Worm (Caenorhabditis elegans): Measurements from ENCODE around the gene T08D10.5.

The T08D10.5 gene

ce11 chrX:11934933-11935332, 22.4 kb upstream of the T08D10.5 start (continued):
- TF ChIP-seq snpc-4 (GFP tag; optimal IDR thresholded peaks at IDR 0.05), result peak; percentile 33
- peak in 3 of 4 experiments; percentile 20 to 75 (median 61) for TF ChIP-seq snpc-4 (tag; optimal IDR thresholded peaks at IDR 0.05)
- peak; percentile 43 for TF ChIP-seq attf-5 (GFP tag; optimal IDR thresholded peaks at IDR 0.05)
- TF ChIP-seq ceh-91 (GFP tag; IDR thresholded peaks at IDR 0.05), result no peak
- no peak for TF ChIP-seq lin-35 (GFP tag; optimal IDR thresholded peaks at IDR 0.05)
- no peak for TF ChIP-seq F57C9.4 (tag; optimal IDR thresholded peaks at IDR 0.05)
- TF ChIP-seq nhr-179 (tag; optimal IDR thresholded peaks at IDR 0.05), result peak; percentile 39
- TF ChIP-seq ZK185.1 (tag; optimal IDR thresholded peaks at IDR 0.05; ENCODE audit: poor library complexity, severe bottlenecking), result peak; percentile 93
- TF ChIP-seq hmg-1.2 (GFP tag; IDR thresholded peaks at IDR 0.05), result peak; percentile 82

- TF ChIP-seq let-607 (tag; optimal IDR thresholded peaks at IDR 0.05) (peak; percentile 55 to 93), B0336.3 (GFP tag; IDR thresholded peaks at IDR 0.05) (peak; percentile 99), C17E4.6 (GFP tag; IDR thresholded peaks at IDR 0.05) (peak; percentile 89), unc-130 (GFP tag; optimal IDR thresholded peaks at IDR 0.05) (peak; percentile 22), madf-6 (GFP tag; IDR thresholded peaks at IDR 0.05) (no peak), egrh-3 (GFP tag; IDR thresholded peaks at IDR 0.05) (no peak), ekl-4 (GFP tag; IDR thresholded peaks at IDR 0.05) (peak; percentile 91), K12H6.12 (tag; optimal IDR thresholded peaks at IDR 0.05) (peak; percentile 94), F57C9.4 (tag; optimal IDR thresholded peaks at IDR 0.05) (peak; percentile 28), B0261.1 (tag; optimal IDR thresholded peaks at IDR 0.05) (peak; percentile 65), fkh-3 (tag; optimal IDR thresholded peaks at IDR 0.05) (peak; percentile 50), ztf-22 (GFP tag; optimal IDR thresholded peaks at IDR 0.05) (peak; percentile 78), snpc-3.4 (tag; optimal IDR thresholded peaks at IDR 0.05) (no peak), xnd-1 (tag; optimal IDR thresholded peaks at IDR 0.05) (no peak), F52B5.7 (tag; optimal IDR thresholded peaks at IDR 0.05) (peak; percentile 93), cebp-1 (GFP tag; IDR thresholded peaks at IDR 0.05) (peak; percentile 67; the same call in 1 of the 2 replicates), cebp-1 (tag; optimal IDR thresholded peaks at IDR 0.05) (peak; percentile 97), ceh-58 (GFP tag; IDR thresholded peaks at IDR 0.05) (no peak), F22D6.2 (tag; optimal IDR thresholded peaks at IDR 0.05) (peak; percentile 95), aptf-3 (GFP tag; IDR thresholded peaks at IDR 0.05) (no peak), hlh-26 (GFP tag; conservative IDR thresholded peaks at IDR 0.05) (no peak), athp-1 (tag; optimal IDR thresholded peaks at IDR 0.05) (peak; percentile 64), nhr-27 (tag; optimal IDR thresholded peaks at IDR 0.05) (peak; percentile 87), nfyb-1 (GFP tag; IDR thresholded peaks at IDR 0.05) (peak; percentile 98), bed-2 (GFP tag; IDR thresholded peaks at IDR 0.05) (no peak), madf-3 (GFP tag; IDR thresholded peaks at IDR 0.05) (peak; percentile 75), zim-3 (tag; optimal IDR thresholded peaks at IDR 0.05) (peak; percentile 60), Y53F4B.3 (GFP tag; IDR thresholded peaks at IDR 0.05) (no peak), mcd-1 (GFP tag; IDR thresholded peaks at IDR 0.05) (peak; percentile 87), ceh-91 (GFP tag; IDR thresholded peaks at IDR 0.05) (peak; percentile 18; the same call in 1 of the 2 replicates), akir-1 (GFP tag; optimal IDR thresholded peaks at IDR 0.05) (peak; percentile 85), T26A5.8 (tag; optimal IDR thresholded peaks at IDR 0.05) (no peak), C06A6.2 (GFP tag; conservative IDR thresholded peaks at IDR 0.05) (peak; percentile 92), rcor-1 (GFP tag; IDR thresholded peaks at IDR 0.05) (peak; percentile 97), ama-1 (optimal IDR thresholded peaks at IDR 0.05) (no peak), ama-1 (GFP tag; optimal IDR thresholded peaks at IDR 0.05) (peak; percentile 66 to 90), tbx-9 (tag; optimal IDR thresholded peaks at IDR 0.05; ENCODE audit: borderline replicate concordance) (no peak), lin-26 (GFP tag; IDR thresholded peaks at IDR 0.05) (peak; percentile 79; the same call in 1 of the 2 replicates), F39B2.1 (GFP tag; IDR thresholded peaks at IDR 0.05) (no peak), ztf-6 (GFP tag; IDR thresholded peaks at IDR 0.05) (peak; percentile 94)
Observed at ce11 chrX:11937343-11937935, 19.9 kb upstream of the T08D10.5 start.
